Worm (Caenorhabditis elegans): ENCODE data around the gene del-9.
A peak's percentile ranks its signal among the peaks of the same experiment; 100 is the strongest.

The del-9 gene

ce11 chrX:3628016-3628415, 10.9 kb upstream of the del-9 start, which contains the start of gene vep-2:
TSS of gene vep-2 (plus strand) at chrX:3628316.
- no peak for TF ChIP-seq lin-13 (tag; optimal IDR thresholded peaks at IDR 0.05)
- TF ChIP-seq pha-4 (tag; optimal IDR thresholded peaks at IDR 0.05), result no peak
- no peak for TF ChIP-seq nhr-237 (tag; optimal IDR thresholded peaks at IDR 0.05)
- no peak for TF ChIP-seq ham-2 (GFP tag; optimal IDR thresholded peaks at IDR 0.05)
- TF ChIP-seq bed-3 (GFP tag; optimal IDR thresholded peaks at IDR 0.05), result no peak

ce11 chrX:3625599-3625998, 8.5 kb upstream of the del-9 start:
- no peak for TF ChIP-seq unc-62 (GFP tag; optimal IDR thresholded peaks at IDR 0.05)
- TF ChIP-seq blmp-1 (tag; optimal IDR thresholded peaks at IDR 0.05), result no peak
- no peak for TF ChIP-seq lin-32 (GFP tag; optimal IDR thresholded peaks at IDR 0.05)
- TF ChIP-seq ham-2 (GFP tag; optimal IDR thresholded peaks at IDR 0.05), result no peak
- TF ChIP-seq nhr-237 (tag; optimal IDR thresholded peaks at IDR 0.05), result no peak
- no peak for TF ChIP-seq ceh-83 (GFP tag; optimal IDR thresholded peaks at IDR 0.05)
- no peak for TF ChIP-seq pha-4 (tag; optimal IDR thresholded peaks at IDR 0.05)
- no peak for TF ChIP-seq nhr-76 (tag; optimal IDR thresholded peaks at IDR 0.05)
- TF ChIP-seq bed-3 (GFP tag; optimal IDR thresholded peaks at IDR 0.05), result no peak
- no peak for TF ChIP-seq ceh-43 (GFP tag; optimal IDR thresholded peaks at IDR 0.05)
- TF ChIP-seq sptf-1 (tag; optimal IDR thresholded peaks at IDR 0.05), result no peak
- no peak for TF ChIP-seq M03D4.4 (tag; optimal IDR thresholded peaks at IDR 0.05)
- TF ChIP-seq sem-2 (GFP tag; optimal IDR thresholded peaks at IDR 0.05), result no peak
- no peak for TF ChIP-seq elt-1 (tag; optimal IDR thresholded peaks at IDR 0.05; ENCODE audit: borderline replicate concordance, insufficient read depth)
- no peak for TF ChIP-seq cnd-1 (tag; optimal IDR thresholded peaks at IDR 0.05)
- no peak for TF ChIP-seq lsy-2 (tag; optimal IDR thresholded peaks at IDR 0.05)
- no peak for TF ChIP-seq unc-120 (tag; optimal IDR thresholded peaks at IDR 0.05; ENCODE audit: poor library complexity, severe bottlenecking)
- TF ChIP-seq mep-1 (tag; optimal IDR thresholded peaks at IDR 0.05), result no peak

ce11 chrX:3623162-3623561, 6.0 kb upstream of the del-9 start, which contains the start of gene C18B2.2:
TSS of gene C18B2.2 (plus strand) at chrX:3623462.
- TF ChIP-seq unc-39 (tag; optimal IDR thresholded peaks at IDR 0.05), result no peak
- TF ChIP-seq flh-1 (GFP tag; optimal IDR thresholded peaks at IDR 0.05), result no peak
- TF ChIP-seq unc-120 (tag; optimal IDR thresholded peaks at IDR 0.05; ENCODE audit: poor library complexity, severe bottlenecking), result no peak
- TF ChIP-seq snpc-4 (tag; optimal IDR thresholded peaks at IDR 0.05), result no peak
- TF ChIP-seq ceh-43 (GFP tag; optimal IDR thresholded peaks at IDR 0.05), result no peak
- no peak for TF ChIP-seq ces-1 (GFP tag; optimal IDR thresholded peaks at IDR 0.05)
- no peak for TF ChIP-seq pha-4 (tag; optimal IDR thresholded peaks at IDR 0.05)
- TF ChIP-seq cnd-1 (tag; optimal IDR thresholded peaks at IDR 0.05), result no peak
- no peak for TF ChIP-seq nhr-237 (tag; optimal IDR thresholded peaks at IDR 0.05)
- no peak for TF ChIP-seq blmp-1 (tag; optimal IDR thresholded peaks at IDR 0.05)
- no peak for TF ChIP-seq mab-5 (tag; optimal IDR thresholded peaks at IDR 0.05)
- TF ChIP-seq zip-8 (tag; optimal IDR thresholded peaks at IDR 0.05), result no peak
- no peak for TF ChIP-seq lin-32 (GFP tag; optimal IDR thresholded peaks at IDR 0.05)
- no peak for TF ChIP-seq nhr-76 (tag; optimal IDR thresholded peaks at IDR 0.05)
- TF ChIP-seq nhr-28 (tag; optimal IDR thresholded peaks at IDR 0.05), result no peak

ce11 chrX:3618842-3619241, 1.7 kb upstream of the del-9 start:
- TF ChIP-seq hlh-1 (tag; optimal IDR thresholded peaks at IDR 0.05) (no peak), ces-1 (GFP tag; optimal IDR thresholded peaks at IDR 0.05) (peak; percentile 92)

ce11 chrX:3613665-3614064, 3.5 kb downstream of the del-9 start:
- TF ChIP-seq elt-3 (tag; optimal IDR thresholded peaks at IDR 0.05) (no peak), nhr-2 (tag; optimal IDR thresholded peaks at IDR 0.05) (no peak), lsy-2 (tag; optimal IDR thresholded peaks at IDR 0.05) (no peak), unc-120 (tag; optimal IDR thresholded peaks at IDR 0.05; ENCODE audit: poor library complexity, severe bottlenecking) (no peak), bed-3 (GFP tag; optimal IDR thresholded peaks at IDR 0.05) (no peak), ceh-39 (tag; optimal IDR thresholded peaks at IDR 0.05) (no peak), M03D4.4 (tag; optimal IDR thresholded peaks at IDR 0.05) (no peak), blmp-1 (tag; optimal IDR thresholded peaks at IDR 0.05) (no peak), ham-2 (GFP tag; optimal IDR thresholded peaks at IDR 0.05) (no peak), ceh-83 (GFP tag; optimal IDR thresholded peaks at IDR 0.05) (no peak)

ce11 chrX:3611740-3612139, 5.4 kb downstream of the del-9 start:
- no peak for TF ChIP-seq hlh-1 (tag; optimal IDR thresholded peaks at IDR 0.05)
- no peak for TF ChIP-seq mab-5 (tag; optimal IDR thresholded peaks at IDR 0.05)
- no peak for TF ChIP-seq blmp-1 (tag; optimal IDR thresholded peaks at IDR 0.05)
- no peak for TF ChIP-seq nhr-76 (tag; optimal IDR thresholded peaks at IDR 0.05)
- no peak for TF ChIP-seq elt-1 (tag; optimal IDR thresholded peaks at IDR 0.05; ENCODE audit: borderline replicate concordance, insufficient read depth)
- no peak for TF ChIP-seq lsy-2 (tag; optimal IDR thresholded peaks at IDR 0.05)
- no peak for TF ChIP-seq mep-1 (tag; optimal IDR thresholded peaks at IDR 0.05)
- TF ChIP-seq ceh-83 (GFP tag; optimal IDR thresholded peaks at IDR 0.05), result no peak

All from whole organism, mixed stage, embryonic.